Fruit fly (Drosophila melanogaster) whole organism, pupa: Measurements from ENCODE around the gene Mbs.
A peak's percentile ranks its signal among the peaks of the same experiment; 100 is the strongest.

ENCODE experiments used
- CG10348 ChIP-seq: fragments of 200-800 bp; sonication (Bioruptor generic); IDR thresholded peaks from 2 replicates; pipeline ENCODE4 v1.3.6; 2022; ENCODE audit warnings: missing biosample characterization, missing genetic modification characterization
- CG12605 ChIP-seq: fragments of 200-800 bp; sonication (Bioruptor generic); IDR thresholded peaks from 2 replicates; pipeline ENCODE4 v1.3.6; 2022; ENCODE audit warnings: missing biosample characterization, missing genetic modification characterization
- CG13204 ChIP-seq: fragments of 200-800 bp; sonication (Bioruptor generic); optimal IDR thresholded peaks from 2 replicates; lab custom pipeline; 2018; ENCODE audit warnings: missing biosample characterization, mild to moderate bottlenecking, missing genetic modification characterization, moderate library complexity
- CG14655 ChIP-seq: fragments of 200-800 bp; sonication (Bioruptor generic); optimal IDR thresholded peaks from 3 replicates; lab custom pipeline; 2017; ENCODE audit warnings: mild to moderate bottlenecking, missing biosample characterization, missing genetic modification reagents, missing genetic modification characterization
- CG15710 ChIP-seq: fragments of 200-800 bp; sonication (Bioruptor generic); optimal IDR thresholded peaks from 2 replicates; lab custom pipeline; 2018; ENCODE audit warnings: missing biosample characterization, mild to moderate bottlenecking, missing genetic modification characterization, moderate library complexity
- CG17806 ChIP-seq: fragments of 200-800 bp; sonication (Bioruptor generic); optimal IDR thresholded peaks from 2 replicates; lab custom pipeline; 2018; ENCODE audit warnings: missing biosample characterization, mild to moderate bottlenecking, missing genetic modification characterization, moderate library complexity
- CG32121 ChIP-seq: fragments of 200-800 bp; sonication (Bioruptor generic); IDR thresholded peaks from 2 replicates; pipeline ENCODE4 v1.3.6; 2022; ENCODE audit warnings: missing biosample characterization, missing genetic modification characterization
- CG34367 ChIP-seq: fragments of 200-800 bp; sonication (Bioruptor generic); optimal IDR thresholded peaks from 2 replicates; lab custom pipeline; 2018; ENCODE audit warnings: missing biosample characterization, mild to moderate bottlenecking, missing genetic modification characterization
- CG4496 ChIP-seq: fragments of 200-800 bp; sonication (Bioruptor generic); IDR thresholded peaks from 3 replicates; pipeline ENCODE4 v1.3.6; 2022; ENCODE audit warnings: missing biosample characterization, missing genetic modification characterization
- CG8159 ChIP-seq: fragments of 200-800 bp; sonication (Bioruptor generic); optimal IDR thresholded peaks from 3 replicates; lab custom pipeline; 2018; ENCODE audit warnings: missing biosample characterization, mild to moderate bottlenecking, missing genetic modification characterization, moderate library complexity
- CG8301 ChIP-seq: fragments of 200-800 bp; sonication (Bioruptor generic); optimal IDR thresholded peaks from 2 replicates; lab custom pipeline; 2018; ENCODE audit warnings: missing biosample characterization, mild to moderate bottlenecking, missing genetic modification characterization
- CG9948 ChIP-seq: fragments of 200-800 bp; sonication (Bioruptor generic); optimal IDR thresholded peaks from 2 replicates; lab custom pipeline; 2018; ENCODE audit warnings: missing biosample characterization, mild to moderate bottlenecking, missing genetic modification characterization, moderate library complexity
- D1 ChIP-seq: fragments of 200-800 bp; sonication (Bioruptor generic); optimal IDR thresholded peaks from 2 replicates; lab custom pipeline; 2018; ENCODE audit warnings: missing biosample characterization, mild to moderate bottlenecking, missing genetic modification characterization, moderate library complexity
- EcR ChIP-seq: fragments of 200-800 bp; sonication (Bioruptor generic); optimal IDR thresholded peaks from 3 replicates; lab custom pipeline; 2019; ENCODE audit warnings: missing biosample characterization, missing genetic modification characterization, mild to moderate bottlenecking, moderate library complexity, missing genetic modification reagents
- Ets98B ChIP-seq: fragments of 200-800 bp; sonication (Bioruptor generic); IDR thresholded peaks from 2 replicates; pipeline ENCODE4 v1.3.6; 2022; ENCODE audit warnings: missing biosample characterization, missing genetic modification characterization
- Pif1A ChIP-seq: fragments of 200-800 bp; sonication (Bioruptor generic); optimal IDR thresholded peaks from 3 replicates; lab custom pipeline; 2016; ENCODE audit warnings: missing biosample characterization, missing genetic modification characterization
- Pif1B ChIP-seq: fragments of 200-800 bp; sonication (Bioruptor generic); optimal IDR thresholded peaks from 3 replicates; lab custom pipeline; 2016; ENCODE audit warnings: missing biosample characterization, missing genetic modification characterization
- Snoo ChIP-seq: fragments of 200-800 bp; sonication (Bioruptor generic); optimal IDR thresholded peaks from 3 replicates; lab custom pipeline; 2017; ENCODE audit warnings: missing biosample characterization, mild to moderate bottlenecking, missing genetic modification characterization, inconsistent platforms
- fd96Ca ChIP-seq: fragments of 200-800 bp; sonication (Bioruptor generic); IDR thresholded peaks from 3 replicates; pipeline ENCODE4 v1.3.6; 2022; ENCODE audit warnings: missing biosample characterization, missing genetic modification characterization
- gl ChIP-seq: fragments of 200-800 bp; sonication (Bioruptor generic); optimal IDR thresholded peaks from 2 replicates; lab custom pipeline; 2018; ENCODE audit warnings: missing biosample characterization, mild to moderate bottlenecking, missing genetic modification characterization
- rn ChIP-seq: fragments of 200-800 bp; sonication (Bioruptor generic); IDR thresholded peaks from 2 replicates; pipeline ENCODE4 v1.3.6; 2022; ENCODE audit warnings: missing biosample characterization, missing genetic modification characterization

Mbs gene

dm6 chr3L:16023020-16023648, 28.6 kb upstream of the Mbs start, which contains the start of gene Notum:
Notum (plus strand) TSS chr3L:16023480.
- TF ChIP-seq CG13204 (GFP tag; lab: Kevin White, UChicago) (peak; percentile 76), Ets98B (GFP tag; lab: Robert Waterston, UW) (peak; percentile 19; the same call in 1 of the 2 replicates), D1 (tag; lab: Kevin White, UChicago) (no peak), CG10348 (GFP tag; lab: Robert Waterston, UW) (no peak), CG4496 (GFP tag; lab: Robert Waterston, UW) (no peak), Pif1B (GFP tag; lab: Kevin White, UChicago) (no peak)
- TF ChIP-seq, all 21 proteins: peak for 2

dm6 chr3L:16024276-16025019, 27.3 kb upstream of the Mbs start:
- TF ChIP-seq Snoo (tag; lab: Kevin White, UChicago): peak; percentile 59
- TF ChIP-seq CG17806 (tag; lab: Kevin White, UChicago): peak; percentile 59
- TF ChIP-seq CG8301: peak; percentile 50
- no peak for TF ChIP-seq CG32121 (GFP tag; lab: Robert Waterston, UW)
- TF ChIP-seq CG8159: peak; percentile 71
- TF ChIP-seq CG10348 (GFP tag; lab: Robert Waterston, UW): no peak
- peak; percentile 58 for TF ChIP-seq CG14655
- TF ChIP-seq Pif1B (GFP tag; lab: Kevin White, UChicago): peak; percentile 32
- TF ChIP-seq CG9948: peak; percentile 56
- peak; percentile 16; the same call in 1 of the 3 replicates for TF ChIP-seq fd96Ca
- TF ChIP-seq CG4496 (GFP tag; lab: Robert Waterston, UW): no peak
- no peak for TF ChIP-seq EcR (GFP tag; lab: Kevin White, UChicago)
- TF ChIP-seq CG15710 (tag; lab: Kevin White, UChicago): peak; percentile 56
- TF ChIP-seq Pif1A (GFP tag; lab: Kevin White, UChicago): peak; percentile 67
- TF ChIP-seq CG34367: peak; percentile 42
- no peak for TF ChIP-seq D1 (tag; lab: Kevin White, UChicago)
- TF ChIP-seq CG13204 (GFP tag; lab: Kevin White, UChicago): peak; percentile 66

- TF ChIP-seq EcR (GFP tag; lab: Kevin White, UChicago) (no peak), CG17806 (tag; lab: Kevin White, UChicago) (no peak), CG13204 (GFP tag; lab: Kevin White, UChicago) (peak; percentile 52)
- TF ChIP-seq, all 21 proteins: peak for 1
Measured at dm6 chr3L:16025020-16025680, 26.6 kb upstream of the Mbs start.

dm6 chr3L:16026065-16026789, 25.5 kb upstream of the Mbs start:
- TF ChIP-seq rn (GFP tag; lab: Robert Waterston, UW) (no peak), D1 (tag; lab: Kevin White, UChicago) (no peak), CG8159 (no peak), Pif1A (GFP tag; lab: Kevin White, UChicago) (peak; percentile 50), gl (tag; lab: Kevin White, UChicago) (peak; percentile 20), CG13204 (GFP tag; lab: Kevin White, UChicago) (peak; percentile 51), Ets98B (GFP tag; lab: Robert Waterston, UW) (0 out of 2 replicates have a peak, but pooled peaks have one; percentile 16), CG32121 (GFP tag; lab: Robert Waterston, UW) (no peak), CG4496 (GFP tag; lab: Robert Waterston, UW) (no peak), EcR (GFP tag; lab: Kevin White, UChicago) (no peak), CG34367 (peak; percentile 7), CG8301 (no peak), Pif1B (GFP tag; lab: Kevin White, UChicago) (peak; percentile 32), CG14655 (peak; percentile 35), fd96Ca (peak; percentile 54; the same call in 2 of the 3 replicates), CG10348 (GFP tag; lab: Robert Waterston, UW) (no peak), CG17806 (tag; lab: Kevin White, UChicago) (no peak), CG12605 (GFP tag; lab: Robert Waterston, UW) (no peak), CG15710 (tag; lab: Kevin White, UChicago) (no peak), Snoo (tag; lab: Kevin White, UChicago) (peak; percentile 6), CG9948 (no peak)

- TF ChIP-seq Pif1A (GFP tag; lab: Kevin White, UChicago): peak; percentile 69
- peak; percentile 67 for TF ChIP-seq CG15710 (tag; lab: Kevin White, UChicago)
- peak; percentile 86 for TF ChIP-seq Ets98B (GFP tag; lab: Robert Waterston, UW)
- peak; percentile 77 for TF ChIP-seq EcR (GFP tag; lab: Kevin White, UChicago)
- TF ChIP-seq CG9948: peak; percentile 33
- peak; percentile 39 for TF ChIP-seq CG13204 (GFP tag; lab: Kevin White, UChicago)
- 0 out of 2 replicates have a peak, but pooled peaks have one; percentile 6 for TF ChIP-seq CG10348 (GFP tag; lab: Robert Waterston, UW)
- peak; percentile 38 for TF ChIP-seq CG8301
- peak; percentile 57 for TF ChIP-seq CG17806 (tag; lab: Kevin White, UChicago)
- peak; percentile 93 for TF ChIP-seq fd96Ca
- TF ChIP-seq CG8159: peak; percentile 72
- peak; percentile 48; the same call in 1 of the 2 replicates for TF ChIP-seq rn (GFP tag; lab: Robert Waterston, UW)
- TF ChIP-seq Pif1B (GFP tag; lab: Kevin White, UChicago): peak; percentile 54
- peak; percentile 90 for TF ChIP-seq CG4496 (GFP tag; lab: Robert Waterston, UW)
- TF ChIP-seq Snoo (tag; lab: Kevin White, UChicago): peak; percentile 46
- TF ChIP-seq gl (tag; lab: Kevin White, UChicago): peak; percentile 23
- TF ChIP-seq CG12605 (GFP tag; lab: Robert Waterston, UW): peak; percentile 56; the same call in 1 of the 2 replicates
- peak; percentile 84 for TF ChIP-seq CG32121 (GFP tag; lab: Robert Waterston, UW)
- TF ChIP-seq D1 (tag; lab: Kevin White, UChicago): no peak
- TF ChIP-seq CG14655: peak; percentile 55
- TF ChIP-seq CG34367: peak; percentile 3
- TF ChIP-seq, all 21 proteins: peak for 20
Measured at dm6 chr3L:16027163-16027633, 24.6 kb upstream of the Mbs start.
